Worm (Caenorhabditis elegans) whole organism, early embryonic: ENCODE data around the gene trp-1.

ENCODE experiments used
- B0310.2 ChIP-seq: sonication (generic microtip); optimal IDR thresholded peaks from 2 replicates; lab custom pipeline; 2016; ENCODE audit warnings: mild to moderate bottlenecking, missing genetic modification characterization, missing compliant biosample characterization
- aly-1 ChIP-seq: sonication (generic microtip); optimal IDR thresholded peaks from 2 replicates; lab custom pipeline; 2016; ENCODE audit warnings: missing genetic modification characterization, missing compliant biosample characterization
- ama-1 ChIP-seq: fragments of 150-350 bp; optimal IDR thresholded peaks from 2 replicates; lab custom pipeline; 2014
- ceh-13 ChIP-seq: fragments of 200-800 bp; sonication (Bioruptor generic); optimal IDR thresholded peaks from 2 replicates; lab custom pipeline; 2018; ENCODE audit warnings: mild to moderate bottlenecking, missing genetic modification characterization, missing compliant biosample characterization
- flt-1 ChIP-seq: fragments of 200-800 bp; sonication (Bioruptor generic); IDR thresholded peaks from 2 replicates; pipeline ENCODE4 v1.3.6; 2022; ENCODE audit warnings: missing genetic modification characterization, missing compliant biosample characterization
- hmbx-1 ChIP-seq: sonication (generic microtip); optimal IDR thresholded peaks from 2 replicates; lab custom pipeline; 2016; ENCODE audit warnings: mild to moderate bottlenecking, missing genetic modification characterization, missing compliant biosample characterization
- hmg-4 ChIP-seq: fragments of 200-800 bp; sonication (Bioruptor generic); optimal IDR thresholded peaks from 2 replicates; lab custom pipeline; 2018; ENCODE audit warnings: mild to moderate bottlenecking, missing genetic modification characterization, missing compliant biosample characterization
- tbx-11 ChIP-seq: fragments of 200-800 bp; sonication (Bioruptor generic); IDR thresholded peaks from 2 replicates; pipeline ENCODE4 v1.3.6; 2022; ENCODE audit warnings: missing genetic modification characterization, missing compliant biosample characterization

ce11 chrIII:8494708-8495107, 40.2 kb upstream of the trp-1 start, which contains the start of gene pac-1:
- TF ChIP-seq ama-1 (lab: Kevin White, UChicago), result no peak
- no peak for TF ChIP-seq tbx-11 (GFP tag; lab: Robert Waterston, UW)
- no peak for TF ChIP-seq B0310.2 (tag; lab: Kevin White, UChicago)
- no peak for TF ChIP-seq ceh-13 (GFP tag; lab: Kevin White, UChicago)
- no peak for TF ChIP-seq hmbx-1 (tag; lab: Kevin White, UChicago)
- no peak for TF ChIP-seq aly-1
- TF ChIP-seq hmg-4, result no peak
- no peak for TF ChIP-seq flt-1
